Worm (Caenorhabditis elegans) whole organism, L1 larva: ENCODE results near the gene Y39B6A.27.

Experiments
- ama-1 ChIP-seq: fragments of 150-350 bp; optimal IDR thresholded peaks from 2 replicates; lab custom pipeline; 2014
- lin-15B ChIP-seq: fragments of 150-350 bp; sonication (generic microtip); optimal IDR thresholded peaks from 3 replicates; lab custom pipeline; 2014; ENCODE audit warnings: missing biosample characterization, missing genetic modification characterization
- vab-15 ChIP-seq: sonication (generic microtip); optimal IDR thresholded peaks from 2 replicates; lab custom pipeline; 2017; ENCODE audit warnings: missing genotype, mild to moderate bottlenecking, missing genetic modification characterization, missing compliant biosample characterization

- TF ChIP-seq vab-15 (tag; lab: Kevin White, UChicago) (no peak), lin-15B (tag; lab: Kevin White, UChicago) (no peak), ama-1 (lab: Kevin White, UChicago) (no peak)
Measured at ce11 chrV:19057602-19058001, 26.0 kb downstream of the Y39B6A.27 start.
